Worm (Caenorhabditis elegans): ENCODE measurements around the gene dao-4.

Gene dao-4

DNA sequence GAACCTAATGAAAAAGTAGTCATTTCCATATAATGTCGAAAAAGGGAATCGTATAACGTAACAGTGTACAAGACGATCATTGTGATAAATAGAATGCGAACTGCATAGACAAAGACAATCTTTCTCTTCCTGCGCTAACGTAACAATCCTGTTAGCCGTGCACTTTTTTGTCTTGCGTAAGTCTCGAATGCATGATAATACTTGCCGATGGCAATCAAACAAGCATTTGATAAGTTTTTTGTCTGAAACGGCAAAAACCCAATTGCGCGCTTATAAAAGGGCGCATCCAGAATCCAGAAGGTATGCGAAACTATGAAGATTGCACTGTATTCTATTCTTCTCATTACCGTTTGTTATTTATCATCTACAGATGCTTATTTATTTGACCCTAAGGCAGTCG, at the start of gene dao-4:
Gene dao-4, plus strand, starts transcription at position 301 of the 400 bp plus-strand sequence.
- no peak for TF ChIP-seq snpc-4 (tag; optimal IDR thresholded peaks at IDR 0.05)
- no peak for TF ChIP-seq ama-1 (optimal IDR thresholded peaks at IDR 0.05)
- no peak for TF ChIP-seq blmp-1 (tag; optimal IDR thresholded peaks at IDR 0.05; ENCODE audit: insufficient read depth)
- TF ChIP-seq F13H6.1 (tag; optimal IDR thresholded peaks at IDR 0.05): no peak
- TF ChIP-seq lin-39 (tag; optimal IDR thresholded peaks at IDR 0.05): no peak
- TF ChIP-seq ztf-11 (tag; optimal IDR thresholded peaks at IDR 0.05): no peak
- TF ChIP-seq unc-62 (GFP tag; optimal IDR thresholded peaks at IDR 0.05): no peak
- TF ChIP-seq zag-1 (tag; optimal IDR thresholded peaks at IDR 0.05): no peak
- TF ChIP-seq mbf-1 (tag; optimal IDR thresholded peaks at IDR 0.05): no peak
- TF ChIP-seq elt-1 (tag; optimal IDR thresholded peaks at IDR 0.05): no peak
- TF ChIP-seq lsy-2 (tag; optimal IDR thresholded peaks at IDR 0.05): no peak
- no peak for TF ChIP-seq nhr-129 (tag; optimal IDR thresholded peaks at IDR 0.05)
- TF ChIP-seq C34F6.9 (tag; optimal IDR thresholded peaks at IDR 0.05): no peak

DNA sequence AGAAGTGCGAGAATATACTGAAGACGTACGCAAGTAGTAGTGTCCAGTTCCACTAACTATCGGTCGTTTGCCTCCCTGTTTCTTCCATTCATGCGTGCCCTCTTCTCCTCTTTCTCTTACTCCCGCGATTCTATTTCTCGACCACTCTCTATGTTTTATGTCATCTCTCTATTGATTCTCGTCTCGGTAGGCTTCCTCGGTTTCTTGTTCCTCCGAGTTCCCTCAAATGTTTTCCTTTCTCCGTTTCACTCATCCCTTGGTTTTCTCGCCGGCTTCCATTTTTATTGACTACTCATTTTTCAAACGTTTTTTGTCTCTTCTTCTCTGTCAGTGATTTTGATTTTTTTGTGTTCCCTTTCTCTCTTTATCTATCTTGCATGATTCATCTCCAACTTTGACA, 48.7 kb upstream of the dao-4 start:
- TF ChIP-seq lsy-2 (tag; optimal IDR thresholded peaks at IDR 0.05) (peak in 1 of 2 experiments; percentile 51), crh-2 (tag; optimal IDR thresholded peaks at IDR 0.05) (peak; percentile 67), elt-3 (tag; optimal IDR thresholded peaks at IDR 0.05) (no peak), unc-62 (GFP tag; optimal IDR thresholded peaks at IDR 0.05) (no peak), mab-5 (tag; optimal IDR thresholded peaks at IDR 0.05) (peak; percentile 51), ceh-16 (tag; optimal IDR thresholded peaks at IDR 0.05) (peak; percentile 20), blmp-1 (tag; optimal IDR thresholded peaks at IDR 0.05; ENCODE audit: insufficient read depth) (no peak), nhr-129 (tag; optimal IDR thresholded peaks at IDR 0.05) (peak; percentile 83), nhr-23 (tag; optimal IDR thresholded peaks at IDR 0.05) (no peak), sma-9 (GFP tag; optimal IDR thresholded peaks at IDR 0.05) (peak; percentile 59), sma-9 (tag; optimal IDR thresholded peaks at IDR 0.05) (no peak), lin-13 (GFP tag; optimal IDR thresholded peaks at IDR 0.05) (peak; percentile 13), unc-55 (GFP tag; optimal IDR thresholded peaks at IDR 0.05) (peak; percentile 46), ceh-82 (tag; optimal IDR thresholded peaks at IDR 0.05) (no peak), F13H6.1 (tag; optimal IDR thresholded peaks at IDR 0.05) (peak; percentile 69), dmd-4 (tag; optimal IDR thresholded peaks at IDR 0.05) (no peak), nhr-10 (tag; optimal IDR thresholded peaks at IDR 0.05) (no peak), nhr-21 (tag; optimal IDR thresholded peaks at IDR 0.05) (peak; percentile 26), mbf-1 (tag; optimal IDR thresholded peaks at IDR 0.05) (no peak), R02D3.7 (tag; optimal IDR thresholded peaks at IDR 0.05) (no peak), nhr-25 (tag; optimal IDR thresholded peaks at IDR 0.05) (peak; percentile 43), C34F6.9 (tag; optimal IDR thresholded peaks at IDR 0.05) (peak; percentile 58), mdl-1 (tag; optimal IDR thresholded peaks at IDR 0.05) (peak in 1 of 2 experiments; percentile 1), sem-4 (tag; optimal IDR thresholded peaks at IDR 0.05) (peak; percentile 43), ztf-4 (tag; optimal IDR thresholded peaks at IDR 0.05) (no peak), ZK546.5 (tag; optimal IDR thresholded peaks at IDR 0.05) (no peak), nhr-11 (tag; optimal IDR thresholded peaks at IDR 0.05) (no peak), ama-1 (optimal IDR thresholded peaks at IDR 0.05) (no peak), fos-1 (tag; optimal IDR thresholded peaks at IDR 0.05) (peak; percentile 76), egl-27 (tag; optimal IDR thresholded peaks at IDR 0.05) (no peak), sma-3 (GFP tag; optimal IDR thresholded peaks at IDR 0.05) (peak; percentile 23), zag-1 (tag; optimal IDR thresholded peaks at IDR 0.05) (peak; percentile 63), nhr-6 (tag; optimal IDR thresholded peaks at IDR 0.05) (peak; percentile 59)

- TF ChIP-seq ztf-4 (tag; optimal IDR thresholded peaks at IDR 0.05) (no peak), nhr-77 (tag; optimal IDR thresholded peaks at IDR 0.05) (no peak), mab-5 (tag; optimal IDR thresholded peaks at IDR 0.05) (no peak), nhr-129 (tag; optimal IDR thresholded peaks at IDR 0.05) (no peak), nhr-6 (tag; optimal IDR thresholded peaks at IDR 0.05) (no peak), dmd-4 (tag; optimal IDR thresholded peaks at IDR 0.05) (no peak), ztf-11 (tag; optimal IDR thresholded peaks at IDR 0.05) (no peak), elt-1 (tag; optimal IDR thresholded peaks at IDR 0.05) (no peak), lin-11 (tag; optimal IDR thresholded peaks at IDR 0.05) (no peak), alr-1 (tag; optimal IDR thresholded peaks at IDR 0.05) (no peak), lin-13 (GFP tag; optimal IDR thresholded peaks at IDR 0.05) (no peak), egl-27 (tag; optimal IDR thresholded peaks at IDR 0.05) (no peak), sem-4 (tag; optimal IDR thresholded peaks at IDR 0.05) (no peak), sma-3 (GFP tag; optimal IDR thresholded peaks at IDR 0.05) (no peak), fos-1 (tag; optimal IDR thresholded peaks at IDR 0.05) (no peak), snpc-4 (tag; optimal IDR thresholded peaks at IDR 0.05) (no peak)
These were observed 47.5 kb upstream of the dao-4 start, which contains the start of gene mkk-4 for ce11 chrX:10027556-10027955. Gene mkk-4, plus strand, starts transcription at chrX:10027856.

Measured in whole organism, L2 larva.